Fruit fly (Drosophila melanogaster): ENCODE data around the gene Gabat.
A peak's percentile ranks its signal among the peaks of the same experiment; 100 is the strongest.

Gabat gene

DNA sequence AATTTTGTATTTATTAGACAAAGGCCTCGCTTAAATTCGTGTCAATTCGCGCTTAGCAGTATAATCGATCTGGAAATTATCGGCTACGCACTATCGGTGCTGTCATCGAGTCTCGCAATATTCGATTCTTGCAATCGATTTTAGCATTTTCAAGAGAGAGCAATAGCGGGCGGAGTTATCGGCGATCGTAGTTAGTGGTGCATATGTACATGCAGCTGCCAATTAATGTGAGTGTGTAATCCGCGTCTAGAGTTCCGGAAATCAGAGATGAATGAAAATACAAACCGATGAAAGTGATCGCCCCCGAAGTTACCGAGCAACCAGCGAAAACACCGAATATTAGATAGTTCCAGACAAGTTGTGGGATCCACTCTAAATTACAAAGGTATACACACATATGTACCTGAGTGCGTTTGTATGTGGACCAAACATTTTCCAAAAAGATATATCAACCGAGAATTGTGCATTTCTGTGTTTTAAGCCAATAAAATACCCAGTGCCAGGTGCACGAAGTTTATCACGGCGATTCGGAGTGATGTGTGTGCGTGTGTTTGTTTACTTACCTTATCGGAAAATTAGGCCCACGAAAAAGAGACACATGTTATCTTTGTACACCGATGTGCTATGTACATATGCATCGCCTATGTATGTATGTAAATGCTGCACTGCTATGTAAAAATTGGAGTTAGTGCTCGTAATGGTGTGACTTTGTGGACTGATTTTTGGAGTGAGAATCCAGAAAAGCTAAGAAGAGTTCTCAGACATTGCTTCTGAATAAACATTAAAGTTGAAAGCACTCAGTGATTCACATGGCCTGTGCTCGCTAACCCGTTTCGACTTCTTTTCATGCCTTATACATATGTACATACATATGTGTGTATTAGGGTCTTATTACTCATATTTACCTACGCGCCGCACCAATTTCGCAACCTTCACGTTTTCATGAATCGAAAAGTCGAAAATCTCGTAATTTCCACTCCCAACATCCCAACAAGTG is 6.1 kb upstream of the Gabat start (continued):
- TF ChIP-seq CG14860 (GFP tag; IDR thresholded peaks at IDR 0.05; ENCODE audit: partially characterized antibody) (peak; percentile 99), Neu2 (GFP tag; optimal IDR thresholded peaks at IDR 0.05; ENCODE audit: borderline replicate concordance) (peak; percentile 33), CG6813 (GFP tag; optimal IDR thresholded peaks at IDR 0.05) (peak; percentile 42), twi (tag; optimal IDR thresholded peaks at IDR 0.05) (peak; percentile 82), tna (GFP tag; IDR thresholded peaks at IDR 0.05; ENCODE audit: partially characterized antibody) (peak; percentile 100), lmd (GFP tag; IDR thresholded peaks at IDR 0.05) (no peak), HLHmδ (GFP tag; optimal IDR thresholded peaks at IDR 0.05) (peak; percentile 81), odd (GFP tag; optimal IDR thresholded peaks at IDR 0.05) (peak; percentile 26), Kr (GFP tag; optimal IDR thresholded peaks at IDR 0.05) (no peak), CG2116 (GFP tag; optimal IDR thresholded peaks at IDR 0.05) (peak; percentile 86), CG16813 (GFP tag; IDR thresholded peaks at IDR 0.05; ENCODE audit: partially characterized antibody) (peak; percentile 93), cato (GFP tag; optimal IDR thresholded peaks at IDR 0.05; ENCODE audit: borderline replicate concordance) (no peak), da (GFP tag; optimal IDR thresholded peaks at IDR 0.05) (no peak), chinmo (GFP tag; IDR thresholded peaks at IDR 0.05; ENCODE audit: partially characterized antibody) (peak; percentile 99), CG10431 (GFP tag; optimal IDR thresholded peaks at IDR 0.05) (peak; percentile 35), lola (GFP tag; optimal IDR thresholded peaks at IDR 0.05) (peak in 1 of 3 experiments; percentile 17), yki (optimal IDR thresholded peaks at IDR 0.05) (no peak), tll (GFP tag; optimal IDR thresholded peaks at IDR 0.05) (peak in 1 of 2 experiments; percentile 72), CG13287 (GFP tag; IDR thresholded peaks at IDR 0.05; ENCODE audit: partially characterized antibody) (peak; percentile 91), CG4328 (GFP tag; optimal IDR thresholded peaks at IDR 0.05) (peak; percentile 46), ken (GFP tag; IDR thresholded peaks at IDR 0.05) (0 out of 3 replicates have a peak, but pooled peaks have one; percentile 28), BEAF-32 (GFP tag; optimal IDR thresholded peaks at IDR 0.05) (peak; percentile 68), MESR4 (GFP tag; optimal IDR thresholded peaks at IDR 0.05) (peak; percentile 63), unc-4 (GFP tag; IDR thresholded peaks at IDR 0.05; ENCODE audit: partially characterized antibody) (peak; percentile 78), eve (GFP tag; optimal IDR thresholded peaks at IDR 0.05) (peak in 1 of 2 experiments; percentile 82), Dll (GFP tag; IDR thresholded peaks at IDR 0.05; ENCODE audit: partially characterized antibody) (peak; percentile 86), CG12659 (GFP tag; optimal IDR thresholded peaks at IDR 0.05) (peak; percentile 41), CG30431 (GFP tag; optimal IDR thresholded peaks at IDR 0.05) (no peak), CG32767 (GFP tag; IDR thresholded peaks at IDR 0.05) (peak; percentile 63; the same call in 1 of the 2 replicates), E2f2 (GFP tag; IDR thresholded peaks at IDR 0.05) (peak; percentile 94), Hr51 (GFP tag; optimal IDR thresholded peaks at IDR 0.05) (no peak), Ets97D (GFP tag; optimal IDR thresholded peaks at IDR 0.05) (peak; percentile 41), CG2129 (GFP tag; IDR thresholded peaks at IDR 0.05; ENCODE audit: partially characterized antibody) (peak; percentile 76), maf-S (GFP tag; optimal IDR thresholded peaks at IDR 0.05) (no peak), tup (GFP tag; optimal IDR thresholded peaks at IDR 0.05) (no peak), hkb (optimal IDR thresholded peaks at IDR 0.05) (no peak), hkb (GFP tag; IDR thresholded peaks at IDR 0.05) (no peak), CG9797 (GFP tag; optimal IDR thresholded peaks at IDR 0.05) (peak; percentile 4), CG4424 (GFP tag; optimal IDR thresholded peaks at IDR 0.05) (peak; percentile 5), pita (GFP tag; optimal IDR thresholded peaks at IDR 0.05) (no peak), CG4617 (GFP tag; optimal IDR thresholded peaks at IDR 0.05; ENCODE audit: borderline replicate concordance) (peak; percentile 28), pfk (GFP tag; optimal IDR thresholded peaks at IDR 0.05) (peak; percentile 2), zf30C (GFP tag; optimal IDR thresholded peaks at IDR 0.05) (no peak), CG7271 (tag; optimal IDR thresholded peaks at IDR 0.05) (peak; percentile 20), gsb (GFP tag; IDR thresholded peaks at IDR 0.05) (no peak), CG31365 (tag; optimal IDR thresholded peaks at IDR 0.05) (no peak)
